Fruit fly (Drosophila melanogaster) whole organism, wandering third instar larva: Measurements from ENCODE around the gene CG34432.

Experiments used
- Abd-B ChIP-seq: fragments of >200 bp; optimal IDR thresholded peaks from 2 replicates; lab custom pipeline; 2017; ENCODE audit warnings: missing biosample characterization, missing genetic modification characterization
- CG32264 ChIP-seq: fragments of 200-800 bp; sonication (Bioruptor generic); optimal IDR thresholded peaks from 2 replicates; lab custom pipeline; 2016; ENCODE audit warnings: missing biosample characterization, missing genetic modification characterization
- CG9705 ChIP-seq: fragments of 200-800 bp; sonication (Bioruptor generic); optimal IDR thresholded peaks from 2 replicates; lab custom pipeline; 2018; ENCODE audit warnings: missing biosample characterization, mild to moderate bottlenecking, missing genetic modification characterization
- Dfd ChIP-seq: fragments of >200 bp; optimal IDR thresholded peaks from 2 replicates; lab custom pipeline; 2017; ENCODE audit warnings: missing biosample characterization, missing genetic modification characterization
- Dif ChIP-seq: fragments of 200-275, 200-300 bp; sonication (Bioruptor generic); optimal IDR thresholded peaks from 2 replicates; lab custom pipeline; 2018; ENCODE audit warnings: missing biosample characterization, missing genetic modification characterization; ENCODE audit not compliant: partially characterized antibody
- GATAd ChIP-seq: sonication (Bioruptor generic); optimal IDR thresholded peaks from 2 replicates; lab custom pipeline; 2016; ENCODE audit warnings: missing biosample characterization, missing genetic modification characterization
- HLH106 ChIP-seq: fragments of 200-800 bp; optimal IDR thresholded peaks from 3 replicates; lab custom pipeline; 2019; ENCODE audit warnings: missing biosample characterization, mild to moderate bottlenecking, missing genetic modification characterization, moderate library complexity
- Hnf4 ChIP-seq: fragments of 200-800 bp; sonication (Bioruptor generic); optimal IDR thresholded peaks from 2 replicates; lab custom pipeline; 2016; ENCODE audit warnings: missing biosample characterization, mild to moderate bottlenecking, missing genetic modification characterization
- Hr78 ChIP-seq: fragments of >200 bp; optimal IDR thresholded peaks from 2 replicates; lab custom pipeline; 2017; ENCODE audit warnings: missing biosample characterization, missing genetic modification characterization
- Hr83 ChIP-seq: fragments of 200-300 bp; sonication (Bioruptor generic); optimal IDR thresholded peaks from 2 replicates; lab custom pipeline; 2016; ENCODE audit warnings: missing biosample characterization, mild to moderate bottlenecking, missing genetic modification characterization, moderate library complexity; ENCODE audit not compliant: poor library complexity, severe bottlenecking
- Jra ChIP-seq: sonication (Bioruptor generic); optimal IDR thresholded peaks from 2 replicates; lab custom pipeline; 2016; ENCODE audit warnings: missing biosample characterization, missing genetic modification characterization
- Mio ChIP-seq: sonication (Bioruptor generic); optimal IDR thresholded peaks from 2 replicates; lab custom pipeline; 2016; ENCODE audit warnings: missing biosample characterization, missing genetic modification characterization
- Myc ChIP-seq: fragments of >200 bp; optimal IDR thresholded peaks from 2 replicates; lab custom pipeline; 2017
- N ChIP-seq: fragments of >200 bp; optimal IDR thresholded peaks from 2 replicates; lab custom pipeline; 2018; ENCODE audit warnings: missing biosample characterization, missing external identifiers, missing genetic modification characterization
- OdsH ChIP-seq: fragments of 200-800 bp; sonication (Bioruptor generic); optimal IDR thresholded peaks from 2 replicates; lab custom pipeline; 2016; ENCODE audit warnings: missing biosample characterization, mild to moderate bottlenecking, missing genetic modification characterization
- Rel ChIP-seq, 2 experiments: fragments of 200-800 bp; sonication (Bioruptor generic) in 1 of 2; optimal IDR thresholded peaks; 2 replicates in 1 of 2; 3 replicates in 1 of 2; lab custom pipeline; 2016 to 2019; ENCODE audit warnings: mild to moderate bottlenecking in 2 of 2, missing biosample characterization in 2 of 2, missing genetic modification characterization in 2 of 2, moderate library complexity in 1 of 2
- Sp1 ChIP-seq: fragments of 200-800 bp; sonication (Bioruptor generic); optimal IDR thresholded peaks from 3 replicates; lab custom pipeline; 2019; ENCODE audit warnings: missing biosample characterization, mild to moderate bottlenecking, missing genetic modification characterization, moderate library complexity
- Vsx2 ChIP-seq: fragments of 200-300, 225-300 bp; sonication (Bioruptor generic); optimal IDR thresholded peaks from 2 replicates; lab custom pipeline; 2018; ENCODE audit warnings: missing biosample characterization, missing genetic modification characterization; ENCODE audit not compliant: partially characterized antibody
- br ChIP-seq: fragments of 200-800 bp; sonication (Bioruptor generic); optimal IDR thresholded peaks from 2 replicates; lab custom pipeline; 2016; ENCODE audit warnings: missing biosample characterization, missing genetic modification characterization
- brk ChIP-seq: fragments of 200-800 bp; sonication (Bioruptor generic); optimal IDR thresholded peaks from 2 replicates; lab custom pipeline; 2016; ENCODE audit warnings: missing biosample characterization, mild to moderate bottlenecking, missing genetic modification characterization
- dl ChIP-seq, 2 experiments: fragments of 175-275, 200-275 bp in 1 of 2; fragments of 200-275 bp in 1 of 2; sonication (Bioruptor generic); optimal IDR thresholded peaks; lab custom pipeline; 2018; ENCODE audit warnings: mild to moderate bottlenecking in 2 of 2, missing biosample characterization in 2 of 2, missing genetic modification characterization in 2 of 2, moderate library complexity in 2 of 2; ENCODE audit not compliant: partially characterized antibody in 2 of 2, insufficient read depth in 1 of 2
- dmrt93B ChIP-seq: fragments of 200-800 bp; sonication (Bioruptor generic); optimal IDR thresholded peaks from 2 replicates; lab custom pipeline; 2018; ENCODE audit warnings: missing biosample characterization, mild to moderate bottlenecking, missing genetic modification characterization
- dsf ChIP-seq: sonication (Bioruptor generic); optimal IDR thresholded peaks from 2 replicates; lab custom pipeline; 2016; ENCODE audit warnings: missing biosample characterization, missing genetic modification characterization, borderline replicate concordance
- ey ChIP-seq: fragments of 200-800 bp; sonication (Bioruptor generic); optimal IDR thresholded peaks from 2 replicates; lab custom pipeline; 2016; ENCODE audit warnings: missing biosample characterization, missing genetic modification characterization
- foxo ChIP-seq, 2 experiments: fragments of 200-800 bp; sonication (Bioruptor generic); optimal IDR thresholded peaks; 2 replicates in 1 of 2; 3 replicates in 1 of 2; lab custom pipeline; 2016 to 2017; ENCODE audit warnings: missing biosample characterization in 2 of 2, missing genetic modification characterization in 2 of 2
- fru ChIP-seq: fragments of 200-800 bp; sonication (Bioruptor generic); optimal IDR thresholded peaks from 3 replicates; lab custom pipeline; 2016; ENCODE audit warnings: missing biosample characterization, mild to moderate bottlenecking, missing genetic modification characterization
- h ChIP-seq: fragments of 200-800 bp; sonication (Bioruptor generic); optimal IDR thresholded peaks from 3 replicates; lab custom pipeline; 2016; ENCODE audit warnings: missing biosample characterization, mild to moderate bottlenecking, missing genetic modification characterization
- jim ChIP-seq: fragments of 175-275, 200-325 bp; sonication (Bioruptor generic); optimal IDR thresholded peaks from 2 replicates; lab custom pipeline; 2016; ENCODE audit warnings: missing biosample characterization, mild to moderate bottlenecking, missing genetic modification characterization
- lola ChIP-seq: fragments of >200 bp; optimal IDR thresholded peaks from 2 replicates; lab custom pipeline; 2017; ENCODE audit warnings: missing biosample characterization, missing genetic modification characterization
- pan ChIP-seq: fragments of >200 bp; optimal IDR thresholded peaks from 2 replicates; lab custom pipeline; 2017
- rgr ChIP-seq: fragments of 200-800 bp; sonication (Bioruptor generic); optimal IDR thresholded peaks from 3 replicates; lab custom pipeline; 2016; ENCODE audit warnings: missing biosample characterization, mild to moderate bottlenecking, missing genetic modification characterization
- sage ChIP-seq: fragments of 200-800 bp; sonication (Bioruptor generic); optimal IDR thresholded peaks from 2 replicates; lab custom pipeline; 2016; ENCODE audit warnings: missing biosample characterization, mild to moderate bottlenecking, missing genetic modification characterization
- sv ChIP-seq: fragments of 200-800 bp; sonication (Bioruptor generic); optimal IDR thresholded peaks from 3 replicates; lab custom pipeline; 2016; ENCODE audit warnings: missing biosample characterization, missing genetic modification characterization
- usp ChIP-seq: fragments of >200 bp; optimal IDR thresholded peaks from 2 replicates; lab custom pipeline; 2017; ENCODE audit warnings: missing biosample characterization, missing genetic modification characterization
- woc ChIP-seq: sonication (Bioruptor generic); optimal IDR thresholded peaks from 2 replicates; lab custom pipeline; 2016; ENCODE audit warnings: missing biosample characterization, mild to moderate bottlenecking, missing genetic modification characterization

The CG34432 gene

dm6 chr3R:30628928-30629327 lies 20.0 kb upstream of the CG34432 start, which contains the start of gene CG2267:
Gene CG2267, minus strand, starts transcription at chr3R:30629028.
- TF ChIP-seq OdsH = no peak
- no peak for TF ChIP-seq rgr (GFP tag; lab: Kevin White, UChicago)
- TF ChIP-seq sv = no peak
- no peak for TF ChIP-seq usp (GFP tag; lab: Kevin White, UChicago)

DNA sequence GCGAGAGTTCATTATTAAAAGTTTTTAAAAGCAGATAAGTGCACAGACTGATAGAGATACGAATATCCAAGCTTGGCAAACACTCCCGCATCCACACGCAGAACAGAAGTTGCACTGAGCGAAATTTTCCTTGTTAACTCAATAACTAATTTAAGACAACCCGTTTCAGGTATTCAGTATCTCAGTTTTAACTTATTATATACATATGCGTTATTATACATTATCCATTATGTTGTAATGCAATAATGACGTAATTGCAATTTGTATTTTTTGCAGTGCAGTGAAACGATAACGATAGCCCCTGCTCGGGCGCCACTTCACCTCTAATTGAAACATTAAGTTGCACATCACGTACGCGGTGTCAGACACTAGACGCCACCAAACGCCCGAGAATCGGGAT lies 5.7 kb upstream of the CG34432 start:
- TF ChIP-seq pan (lab: Kevin White, UChicago) (no peak), ey (GFP tag; lab: Kevin White, UChicago) (no peak), foxo (GFP tag; optimal IDR thresholded peaks at IDR 0.05; lab: Kevin White, UChicago) (peak in 1 of 2 experiments; percentile 8)
- TF ChIP-seq, all 38 proteins: peak for 1

- TF ChIP-seq jim (GFP tag; lab: Kevin White, UChicago) (no peak), N (no peak), rgr (GFP tag; lab: Kevin White, UChicago) (no peak), Hr83 (GFP tag; lab: Kevin White, UChicago) (no peak), fru (GFP tag; lab: Kevin White, UChicago) (no peak), CG9705 (GFP tag; lab: Kevin White, UChicago) (no peak), Vsx2 (GFP tag; lab: Kevin White, UChicago) (no peak), HLH106 (tag; lab: Kevin White, UChicago) (no peak), Mio (no peak), brk (GFP tag; lab: Kevin White, UChicago) (no peak), lola (GFP tag; lab: Kevin White, UChicago) (no peak), Dfd (GFP tag; lab: Kevin White, UChicago) (no peak)
Measured at dm6 chr3R:30645780-30646179, 3.2 kb upstream of the CG34432 start, which contains the start of gene CG31013. Gene CG31013, minus strand, starts transcription at chr3R:30645880.

- TF ChIP-seq Sp1 (GFP tag; lab: Kevin White, UChicago) (no peak), dl (GFP tag; optimal IDR thresholded peaks at IDR 0.05; lab: Kevin White, UChicago; ENCODE audit: insufficient read depth in 1 of 2, partially characterized antibody in 2 of 2) (no peak), ey (GFP tag; lab: Kevin White, UChicago) (no peak), Vsx2 (GFP tag; lab: Kevin White, UChicago) (no peak), jim (GFP tag; lab: Kevin White, UChicago) (no peak), dsf (GFP tag; lab: Kevin White, UChicago) (no peak), brk (GFP tag; lab: Kevin White, UChicago) (no peak), OdsH (no peak), HLH106 (tag; lab: Kevin White, UChicago) (no peak), dmrt93B (GFP tag; lab: Kevin White, UChicago) (no peak), Abd-B (GFP tag; lab: Kevin White, UChicago) (no peak)
- TF ChIP-seq, all 38 proteins: peak for 0
Measured at dm6 chr3R:30648451-30648850, 500 bp upstream of the CG34432 start, which contains the start of gene PH4alphaPV. Gene PH4alphaPV, minus strand, starts transcription at chr3R:30648551.

dm6 chr3R:30649661-30650060 lies 710 bp downstream of the CG34432 start, which contains the start of gene CG34433:
Gene CG34433, plus strand, starts transcription at chr3R:30649961.
- no peak for TF ChIP-seq dmrt93B (GFP tag; lab: Kevin White, UChicago)
- no peak for TF ChIP-seq Hr83 (GFP tag; lab: Kevin White, UChicago)
- no peak for TF ChIP-seq sage (GFP tag; lab: Kevin White, UChicago)
- TF ChIP-seq Myc (lab: Kevin White, UChicago) = no peak
- no peak for TF ChIP-seq Jra
- no peak for TF ChIP-seq usp (GFP tag; lab: Kevin White, UChicago)

DNA sequence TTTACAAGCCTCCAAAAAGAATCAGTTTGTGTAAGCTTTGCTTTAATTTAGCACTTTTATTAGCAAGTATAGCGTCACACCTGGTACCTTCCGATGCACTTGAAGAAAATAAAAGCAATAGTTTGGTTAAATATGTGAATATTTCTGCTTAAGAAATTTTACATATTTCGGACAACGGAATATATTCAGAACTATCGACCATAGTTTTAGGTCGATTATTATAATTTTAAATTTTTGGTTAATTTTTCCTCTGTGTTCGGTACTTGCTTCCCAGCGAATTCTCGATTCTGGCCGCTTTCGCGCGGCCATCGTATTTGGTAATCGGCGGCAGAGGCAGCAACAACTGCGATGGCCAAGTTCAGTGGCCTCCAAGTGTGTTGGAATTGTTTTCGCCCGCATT lies 40.7 kb downstream of the CG34432 start:
- TF ChIP-seq Rel (GFP tag; optimal IDR thresholded peaks at IDR 0.05; lab: Kevin White, UChicago) (no peak), Rel (tag; optimal IDR thresholded peaks at IDR 0.05; lab: Kevin White, UChicago) (peak; percentile 5), h (GFP tag; lab: Kevin White, UChicago) (peak; percentile 88), Dif (GFP tag; lab: Kevin White, UChicago) (no peak), sage (GFP tag; lab: Kevin White, UChicago) (peak; percentile 42), Myc (lab: Kevin White, UChicago) (no peak), Jra (no peak), dmrt93B (GFP tag; lab: Kevin White, UChicago) (peak; percentile 38), Vsx2 (GFP tag; lab: Kevin White, UChicago) (no peak), rgr (GFP tag; lab: Kevin White, UChicago) (peak; percentile 26), Hr78 (GFP tag; lab: Kevin White, UChicago) (no peak), dsf (GFP tag; lab: Kevin White, UChicago) (no peak), foxo (GFP tag; optimal IDR thresholded peaks at IDR 0.05; lab: Kevin White, UChicago) (peak in 1 of 2 experiments; percentile 80), br (GFP tag; lab: Kevin White, UChicago) (peak; percentile 31), ey (GFP tag; lab: Kevin White, UChicago) (peak; percentile 31), usp (GFP tag; lab: Kevin White, UChicago) (no peak), woc (no peak), CG32264 (GFP tag; lab: Kevin White, UChicago) (peak; percentile 52), N (no peak), dl (GFP tag; optimal IDR thresholded peaks at IDR 0.05; lab: Kevin White, UChicago; ENCODE audit: insufficient read depth in 1 of 2, partially characterized antibody in 2 of 2) (no peak), Abd-B (GFP tag; lab: Kevin White, UChicago) (no peak), Dfd (GFP tag; lab: Kevin White, UChicago) (no peak), Hnf4 (GFP tag; lab: Kevin White, UChicago) (peak; percentile 28), brk (GFP tag; lab: Kevin White, UChicago) (no peak), pan (lab: Kevin White, UChicago) (no peak), GATAd (GFP tag; lab: Kevin White, UChicago) (no peak), lola (GFP tag; lab: Kevin White, UChicago) (no peak), sv (no peak)
